Worm (Caenorhabditis elegans): ENCODE measurements around the gene sknr-1.

sknr-1 gene

ce11 chrV:2603056-2603455 lies 22.2 kb downstream of the sknr-1 start, which contains the start of gene F53E10.6 (continued):
- no peak for TF ChIP-seq ceh-14 (tag; optimal IDR thresholded peaks at IDR 0.05)
- no peak for TF ChIP-seq ceh-19 (GFP tag; optimal IDR thresholded peaks at IDR 0.05)
- no peak for TF ChIP-seq ceh-22 (tag; optimal IDR thresholded peaks at IDR 0.05)
- peak; percentile 19 for TF ChIP-seq ref-2 (tag; optimal IDR thresholded peaks at IDR 0.05)
- TF ChIP-seq ahr-1 (tag; optimal IDR thresholded peaks at IDR 0.05), result no peak
- no peak for TF ChIP-seq C38D4.7 (GFP tag; optimal IDR thresholded peaks at IDR 0.05)
- TF ChIP-seq nhr-11 (tag; optimal IDR thresholded peaks at IDR 0.05), result no peak
- TF ChIP-seq pha-4 (tag; optimal IDR thresholded peaks at IDR 0.05), result no peak
- TF ChIP-seq nfya-1 (tag; optimal IDR thresholded peaks at IDR 0.05), result no peak
- TF ChIP-seq syd-9 (tag; optimal IDR thresholded peaks at IDR 0.05), result no peak
- no peak for TF ChIP-seq sox-2 (GFP tag; IDR thresholded peaks at IDR 0.05)
- peak; percentile 39 for TF ChIP-seq elt-2 (tag; optimal IDR thresholded peaks at IDR 0.05)
- TF ChIP-seq hlh-15 (tag; optimal IDR thresholded peaks at IDR 0.05), result no peak
- peak; percentile 22 for TF ChIP-seq fax-1 (tag; optimal IDR thresholded peaks at IDR 0.05)
- no peak for TF ChIP-seq ceh-30 (tag; optimal IDR thresholded peaks at IDR 0.05)
- peak; percentile 24 for TF ChIP-seq unc-42 (tag; optimal IDR thresholded peaks at IDR 0.05)
- peak; percentile 41 for TF ChIP-seq hlh-8 (tag; optimal IDR thresholded peaks at IDR 0.05)
- TF ChIP-seq gmeb-2 (tag; optimal IDR thresholded peaks at IDR 0.05), result no peak
- no peak for TF ChIP-seq lin-11 (tag; optimal IDR thresholded peaks at IDR 0.05)
- TF ChIP-seq hlh-13 (GFP tag; optimal IDR thresholded peaks at IDR 0.05), result no peak
- no peak for TF ChIP-seq K09A11.1 (tag; optimal IDR thresholded peaks at IDR 0.05; ENCODE audit: insufficient read depth)
- no peak for TF ChIP-seq K02D7.2 (tag; optimal IDR thresholded peaks at IDR 0.05)
- no peak for TF ChIP-seq ttx-3 (tag; optimal IDR thresholded peaks at IDR 0.05)
- no peak for TF ChIP-seq dmd-4 (tag; optimal IDR thresholded peaks at IDR 0.05; ENCODE audit: borderline replicate concordance)
- no peak for TF ChIP-seq madf-2 (tag; optimal IDR thresholded peaks at IDR 0.05)
- peak; percentile 75 for TF ChIP-seq ceh-2 (tag; optimal IDR thresholded peaks at IDR 0.05)
- no peak for TF ChIP-seq unc-55 (GFP tag; optimal IDR thresholded peaks at IDR 0.05)
- no peak for TF ChIP-seq ceh-24 (tag; optimal IDR thresholded peaks at IDR 0.05)
- TF ChIP-seq fkh-6 (tag; optimal IDR thresholded peaks at IDR 0.05), result no peak

- TF ChIP-seq ceh-18 (tag; optimal IDR thresholded peaks at IDR 0.05) (no peak), C08G9.2 (tag; optimal IDR thresholded peaks at IDR 0.05) (no peak), nfya-1 (tag; optimal IDR thresholded peaks at IDR 0.05) (no peak), sox-4 (tag; optimal IDR thresholded peaks at IDR 0.05) (no peak), fkh-10 (GFP tag; optimal IDR thresholded peaks at IDR 0.05) (no peak), elt-2 (tag; optimal IDR thresholded peaks at IDR 0.05) (no peak), che-1 (tag; optimal IDR thresholded peaks at IDR 0.05) (no peak), hlh-8 (tag; optimal IDR thresholded peaks at IDR 0.05) (no peak), unc-86 (tag; optimal IDR thresholded peaks at IDR 0.05) (no peak), lim-6 (tag; optimal IDR thresholded peaks at IDR 0.05) (no peak), ceh-45 (GFP tag; IDR thresholded peaks at IDR 0.05) (no peak), ceh-48 (tag; optimal IDR thresholded peaks at IDR 0.05) (no peak), ceh-30 (tag; optimal IDR thresholded peaks at IDR 0.05) (no peak), dve-1 (tag; optimal IDR thresholded peaks at IDR 0.05) (no peak), pha-2 (tag; optimal IDR thresholded peaks at IDR 0.05) (no peak), pqm-1 (tag; optimal IDR thresholded peaks at IDR 0.05) (no peak), ceh-9 (tag; optimal IDR thresholded peaks at IDR 0.05) (no peak), ahr-1 (tag; optimal IDR thresholded peaks at IDR 0.05) (no peak)
Measured at ce11 chrV:2601817-2602216, 23.4 kb downstream of the sknr-1 start.

All from whole organism, late embryonic.